Fruit fly (Drosophila melanogaster) whole organism, prepupa: Measurements from ENCODE around the gene CG14143.

ENCODE experiments used
- Ets21C ChIP-seq: fragments of 200-800 bp; sonication (Bioruptor generic); optimal IDR thresholded peaks from 3 replicates; lab custom pipeline; 2016; ENCODE audit warnings: missing biosample characterization, missing genetic modification characterization
- Hr4 ChIP-seq: fragments of 200-800 bp; sonication (Bioruptor generic); optimal IDR thresholded peaks from 3 replicates; lab custom pipeline; 2016; ENCODE audit warnings: missing biosample characterization, missing genetic modification characterization
- OdsH ChIP-seq: fragments of 200-800 bp; sonication (Bioruptor generic); optimal IDR thresholded peaks from 3 replicates; lab custom pipeline; 2016; ENCODE audit warnings: missing biosample characterization, missing genetic modification characterization
- Sox102F ChIP-seq: fragments of 200-800 bp; sonication (Bioruptor generic); optimal IDR thresholded peaks from 2 replicates; lab custom pipeline; 2016; ENCODE audit warnings: missing biosample characterization, mild to moderate bottlenecking, missing genetic modification characterization
- fd59A ChIP-seq: fragments of 200-800 bp; sonication (Bioruptor generic); optimal IDR thresholded peaks from 2 replicates; lab custom pipeline; 2017; ENCODE audit warnings: missing biosample characterization, mild to moderate bottlenecking, missing genetic modification characterization, missing genetic modification reagents
- spab ChIP-seq: fragments of 200-800 bp; sonication (Bioruptor generic); optimal IDR thresholded peaks from 2 replicates; lab custom pipeline; 2017; ENCODE audit warnings: missing biosample characterization, mild to moderate bottlenecking, missing genetic modification characterization, missing genetic modification reagents

DNA sequence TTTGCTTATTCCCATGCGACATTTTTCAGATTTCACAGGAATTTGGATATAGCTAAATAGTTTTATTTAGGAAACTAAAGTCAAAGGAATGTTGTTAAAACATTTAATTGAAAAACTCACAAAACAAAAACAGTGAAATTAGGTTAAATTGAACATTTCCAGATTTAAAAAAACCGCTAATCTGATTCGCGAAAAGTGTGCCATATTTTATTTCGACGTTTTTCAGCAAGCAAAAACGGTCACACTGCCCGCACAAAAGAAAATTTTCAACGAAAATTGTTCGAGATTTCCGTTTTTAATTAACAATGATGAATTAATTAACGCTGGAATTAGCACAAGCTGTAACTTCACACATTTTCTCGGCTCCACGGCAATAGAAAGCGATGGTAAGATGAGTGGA, 25.3 kb upstream of the CG14143 start, which contains the start of the genes CG34012 and emei:
- TF ChIP-seq OdsH (no peak), Ets21C (no peak), spab (GFP tag; lab: Kevin White, UChicago) (no peak), Sox102F (GFP tag; lab: Kevin White, UChicago) (no peak), fd59A (GFP tag; lab: Kevin White, UChicago) (no peak), Hr4 (no peak)
